Worm (Caenorhabditis elegans): ENCODE measurements around the gene ZK54.3.
A peak's percentile ranks its signal among the peaks of the same experiment; 100 is the strongest.

The ZK54.3 gene

DNA sequence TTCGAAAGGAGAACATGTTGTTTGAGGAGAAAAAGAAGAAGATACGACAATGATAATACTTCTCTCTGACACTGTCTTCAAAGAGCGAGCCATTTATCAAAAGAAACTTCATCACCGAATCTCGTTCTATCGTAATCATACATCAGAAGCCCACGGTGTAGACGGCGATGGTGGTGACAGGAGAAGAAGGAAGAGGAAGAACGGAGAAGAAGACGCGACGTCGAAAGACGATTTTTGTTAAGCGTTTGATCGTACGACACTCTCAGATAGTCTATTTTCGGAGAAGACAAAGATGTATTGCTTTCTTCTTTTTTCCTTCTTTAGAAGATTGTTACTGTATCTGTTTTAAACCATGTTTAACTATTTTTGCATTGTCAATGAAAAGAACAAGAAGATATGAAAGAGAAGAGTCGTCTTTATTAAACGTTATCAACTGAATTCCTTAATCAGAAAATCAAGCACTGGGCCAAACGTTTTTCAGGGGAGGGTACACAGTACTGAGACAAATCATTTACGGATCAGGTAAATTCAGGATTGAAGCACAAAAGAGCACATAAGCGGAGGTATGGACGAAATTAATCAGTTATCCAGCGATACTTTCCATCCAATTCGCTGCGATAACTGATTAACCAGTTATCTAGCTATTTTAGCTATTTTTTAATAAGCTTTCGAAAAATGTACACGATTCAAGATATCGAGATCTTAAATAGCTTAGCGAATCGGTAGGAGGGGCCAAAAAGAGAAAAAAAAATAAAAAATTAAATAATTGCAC, 46.8 kb downstream of the ZK54.3 start (continued):
- no peak for TF ChIP-seq daf-19 (GFP tag; conservative IDR thresholded peaks at IDR 0.05)
- TF ChIP-seq zfp-3 (GFP tag; conservative IDR thresholded peaks at IDR 0.05) = peak; percentile 90
- no peak for TF ChIP-seq hif-1 (tag; optimal IDR thresholded peaks at IDR 0.05)
- TF ChIP-seq tag-97 (GFP tag; IDR thresholded peaks at IDR 0.05) = no peak
- TF ChIP-seq ceh-28 (tag; optimal IDR thresholded peaks at IDR 0.05) = peak; percentile 1
- TF ChIP-seq snpc-4 (tag; optimal IDR thresholded peaks at IDR 0.05) = no peak
- peak; percentile 77 for TF ChIP-seq ceh-20 (GFP tag; IDR thresholded peaks at IDR 0.05)
- no peak for TF ChIP-seq lin-15B (tag; optimal IDR thresholded peaks at IDR 0.05)
- TF ChIP-seq tra-1 (GFP tag; IDR thresholded peaks at IDR 0.05) = no peak
- TF ChIP-seq T26A8.4 (GFP tag; IDR thresholded peaks at IDR 0.05) = peak; percentile 92
- no peak for TF ChIP-seq ceh-44 (GFP tag; IDR thresholded peaks at IDR 0.05)
- no peak for TF ChIP-seq lin-1 (GFP tag; IDR thresholded peaks at IDR 0.05)
- no peak for TF ChIP-seq ztf-11 (tag; optimal IDR thresholded peaks at IDR 0.05)
- TF ChIP-seq nhr-42 (GFP tag; IDR thresholded peaks at IDR 0.05) = no peak
- TF ChIP-seq lin-39 (tag; optimal IDR thresholded peaks at IDR 0.05) = no peak

DNA sequence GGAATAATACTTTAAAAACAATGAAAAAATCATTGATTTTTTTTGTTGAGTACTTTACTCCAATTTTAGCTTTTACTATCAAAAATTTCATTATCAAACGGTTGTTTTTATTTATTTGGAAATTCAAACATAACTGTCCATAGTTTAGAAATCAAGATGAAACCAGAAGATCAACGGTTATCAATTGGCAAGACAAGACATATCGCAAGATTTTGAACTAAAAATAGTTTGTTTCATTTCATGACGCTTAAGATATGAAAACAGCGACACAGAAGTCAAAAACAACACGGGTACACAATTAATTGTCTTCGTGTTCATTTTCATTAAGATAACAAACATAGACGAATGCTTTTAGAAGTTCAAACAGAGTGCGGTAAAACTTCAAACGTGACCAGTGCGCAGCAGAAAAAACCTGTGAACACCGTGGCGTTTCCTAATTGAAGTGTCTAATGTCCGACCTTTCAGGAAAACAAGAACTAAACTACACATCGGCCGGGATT, 49.2 kb downstream of the ZK54.3 start:
- TF ChIP-seq aha-1 (tag) (peak; percentile 17), nhr-28 (tag; optimal IDR thresholded peaks at IDR 0.05) (peak; percentile 16), dve-1 (tag; optimal IDR thresholded peaks at IDR 0.05; ENCODE audit: insufficient read depth) (no peak), saeg-2 (GFP tag; IDR thresholded peaks at IDR 0.05) (no peak), jun-1 (tag; optimal IDR thresholded peaks at IDR 0.05) (no peak), tag-97 (GFP tag; IDR thresholded peaks at IDR 0.05) (no peak), lin-29 (GFP tag; IDR thresholded peaks at IDR 0.05) (no peak), daf-16 (GFP tag; optimal IDR thresholded peaks at IDR 0.05) (no peak), daf-16 (tag; optimal IDR thresholded peaks at IDR 0.05) (no peak), hlh-30 (tag; optimal IDR thresholded peaks at IDR 0.05; ENCODE audit: insufficient read depth) (peak; percentile 16), F26F4.8 (GFP tag; conservative IDR thresholded peaks at IDR 0.05) (no peak), zfp-3 (GFP tag; conservative IDR thresholded peaks at IDR 0.05) (no peak), zfp-2 (tag; optimal IDR thresholded peaks at IDR 0.05) (no peak), ces-1 (GFP tag; optimal IDR thresholded peaks at IDR 0.05) (no peak)
